Worm (Caenorhabditis elegans): ENCODE data around the gene srw-95.

The srw-95 gene

ce11 chrIV:4811863-4812262 is at the start of gene srw-95:
TSS of gene srw-95 (plus strand) at chrIV:4812075.
- no peak for TF ChIP-seq efl-1 (optimal IDR thresholded peaks at IDR 0.05)
- peak in 1 of 2 experiments; percentile 83 for TF ChIP-seq efl-1 (GFP tag; optimal IDR thresholded peaks at IDR 0.05 in 1 of 2)
- TF ChIP-seq jun-1 (tag; optimal IDR thresholded peaks at IDR 0.05) = no peak
- TF ChIP-seq alr-1 (tag; optimal IDR thresholded peaks at IDR 0.05; ENCODE audit: borderline replicate concordance) = no peak

ce11 chrIV:4762990-4763545 is 48.8 kb upstream of the srw-95 start:
- peak; percentile 29 to 53 for TF ChIP-seq lsy-2 (tag; optimal IDR thresholded peaks at IDR 0.05)
- peak; percentile 11 to 13 for TF ChIP-seq efl-1 (optimal IDR thresholded peaks at IDR 0.05)
- TF ChIP-seq efl-1 (GFP tag; optimal IDR thresholded peaks at IDR 0.05 in 1 of 2) = peak in 1 of 2 experiments; percentile 49
- TF ChIP-seq lin-35 (GFP tag; optimal IDR thresholded peaks at IDR 0.05) = peak in 1 of 2 experiments; percentile 22

- TF ChIP-seq ceh-8 (GFP tag; optimal IDR thresholded peaks at IDR 0.05) = no peak
- no peak for TF ChIP-seq alr-1 (tag; optimal IDR thresholded peaks at IDR 0.05; ENCODE audit: borderline replicate concordance)
- no peak for TF ChIP-seq fos-1 (tag; optimal IDR thresholded peaks at IDR 0.05)
- no peak for TF ChIP-seq pax-3 (tag; optimal IDR thresholded peaks at IDR 0.05)
- TF ChIP-seq tbx-2 (tag; optimal IDR thresholded peaks at IDR 0.05) = no peak
- no peak for TF ChIP-seq skn-1 (tag; optimal IDR thresholded peaks at IDR 0.05)
- no peak for TF ChIP-seq nhr-11 (tag; optimal IDR thresholded peaks at IDR 0.05)
- TF ChIP-seq elt-2 (tag; optimal IDR thresholded peaks at IDR 0.05) = no peak
- TF ChIP-seq fkh-8 (tag; optimal IDR thresholded peaks at IDR 0.05) = no peak
- no peak for TF ChIP-seq nhr-237 (tag; optimal IDR thresholded peaks at IDR 0.05)
- TF ChIP-seq unc-130 (tag; optimal IDR thresholded peaks at IDR 0.05) = no peak
- no peak for TF ChIP-seq aly-2 (tag; optimal IDR thresholded peaks at IDR 0.05)
- no peak for TF ChIP-seq unc-62 (GFP tag; optimal IDR thresholded peaks at IDR 0.05)
- no peak for TF ChIP-seq ceh-63 (GFP tag; optimal IDR thresholded peaks at IDR 0.05)
- TF ChIP-seq unc-86 (tag; optimal IDR thresholded peaks at IDR 0.05) = no peak
- TF ChIP-seq nhr-28 (tag; optimal IDR thresholded peaks at IDR 0.05) = no peak
- TF ChIP-seq zag-1 (tag; optimal IDR thresholded peaks at IDR 0.05) = no peak
- no peak for TF ChIP-seq ztf-11 (tag; optimal IDR thresholded peaks at IDR 0.05)
- TF ChIP-seq nhr-77 (tag; optimal IDR thresholded peaks at IDR 0.05) = no peak
These were observed 48.0 kb upstream of the srw-95 start, which contains the start of gene Y17G9B.2 for ce11 chrIV:4763844-4764243. TSS of gene Y17G9B.2 (plus strand) at chrIV:4764144.

- TF ChIP-seq hpl-2 (GFP tag; optimal IDR thresholded peaks at IDR 0.05) (no peak), pag-3 (tag; optimal IDR thresholded peaks at IDR 0.05; ENCODE audit: borderline replicate concordance, insufficient read depth) (no peak), unc-62 (GFP tag; optimal IDR thresholded peaks at IDR 0.05) (no peak), dpl-1 (GFP tag; optimal IDR thresholded peaks at IDR 0.05) (no peak), pqm-1 (tag; optimal IDR thresholded peaks at IDR 0.05) (no peak), nhr-90 (tag; optimal IDR thresholded peaks at IDR 0.05; ENCODE audit: poor library complexity) (no peak), zip-4 (GFP tag; optimal IDR thresholded peaks at IDR 0.05) (no peak), ama-1 (optimal IDR thresholded peaks at IDR 0.05) (no peak), lin-13 (GFP tag; optimal IDR thresholded peaks at IDR 0.05) (no peak), grh-1 (GFP tag; IDR thresholded peaks at IDR 0.05) (no peak), nhr-71 (tag; optimal IDR thresholded peaks at IDR 0.05) (no peak), F16B12.6 (tag; optimal IDR thresholded peaks at IDR 0.05) (no peak), tlp-1 (tag; optimal IDR thresholded peaks at IDR 0.05) (no peak), egl-13 (tag; optimal IDR thresholded peaks at IDR 0.05) (no peak)
These were observed 47.5 kb upstream of the srw-95 start, which contains the start of gene npp-26 for ce11 chrIV:4764422-4764821. TSS of gene npp-26 (plus strand) at chrIV:4764722.
